Fruit fly (Drosophila melanogaster) whole organism, embryonic: ENCODE data around the gene CG15306.

Experiments
- B-H2 ChIP-seq: fragments of 200-800 bp; sonication (Bioruptor generic); optimal IDR thresholded peaks from 2 replicates; lab custom pipeline; 2018; ENCODE audit warnings: missing biosample characterization, mild to moderate bottlenecking, missing genetic modification characterization
- CG11504 ChIP-seq: fragments of 200-800 bp; sonication (Bioruptor generic); optimal IDR thresholded peaks from 3 replicates; lab custom pipeline; 2019; ENCODE audit warnings: missing biosample characterization, mild to moderate bottlenecking, missing genetic modification characterization, moderate library complexity
- CG12769 ChIP-seq: fragments of 200-800 bp; sonication (Bioruptor generic); optimal IDR thresholded peaks from 2 replicates; lab custom pipeline; 2019; ENCODE audit warnings: missing biosample characterization, mild to moderate bottlenecking, missing genetic modification characterization, moderate library complexity
- CG13287 ChIP-seq: fragments of 200-800 bp; sonication (Bioruptor generic); IDR thresholded peaks from 2 replicates; pipeline ENCODE4 v1.3.6; 2022; ENCODE audit warnings: missing biosample characterization, missing genetic modification characterization; ENCODE audit not compliant: partially characterized antibody
- CG13894 ChIP-seq: fragments of 200-800 bp; sonication (Bioruptor generic); optimal IDR thresholded peaks from 3 replicates; lab custom pipeline; 2018; ENCODE audit warnings: missing biosample characterization, mild to moderate bottlenecking, missing genetic modification characterization, moderate library complexity
- CG16815 ChIP-seq: fragments of 200-800 bp; sonication (Bioruptor generic); optimal IDR thresholded peaks from 3 replicates; lab custom pipeline; 2017; ENCODE audit warnings: missing biosample characterization, mild to moderate bottlenecking, missing genetic modification characterization
- CG17361 ChIP-seq: fragments of 200-800 bp; sonication (Bioruptor generic); IDR thresholded peaks from 3 replicates; pipeline ENCODE4 v1.3.6; 2022; ENCODE audit warnings: missing biosample characterization, missing genetic modification characterization
- CG2120 ChIP-seq: fragments of 200-800 bp; sonication (Bioruptor generic); optimal IDR thresholded peaks from 3 replicates; lab custom pipeline; 2016; ENCODE audit warnings: missing biosample characterization, missing genetic modification characterization
- CG30403 ChIP-seq: fragments of 200-800 bp; sonication (Bioruptor generic); optimal IDR thresholded peaks from 3 replicates; lab custom pipeline; 2016; ENCODE audit warnings: missing biosample characterization, missing genetic modification characterization
- CG34224 ChIP-seq: fragments of 200-800 bp; sonication (Bioruptor generic); IDR thresholded peaks from 3 replicates; pipeline ENCODE4 v1.3.6; 2022; ENCODE audit warnings: missing biosample characterization, missing genetic modification characterization; ENCODE audit not compliant: partially characterized antibody
- CG42726 ChIP-seq: fragments of 200-800 bp; sonication (Bioruptor generic); IDR thresholded peaks from 2 replicates; pipeline ENCODE4 v1.3.6; 2022; ENCODE audit warnings: missing biosample characterization, missing genetic modification characterization; ENCODE audit not compliant: partially characterized antibody
- CG7745 ChIP-seq: fragments of 200-800 bp; sonication (Bioruptor generic); optimal IDR thresholded peaks from 2 replicates; lab custom pipeline; 2018; ENCODE audit warnings: missing biosample characterization, mild to moderate bottlenecking, missing genetic modification characterization, moderate library complexity
- CG8290 ChIP-seq, 3 experiments: fragments of 200-800 bp; sonication (Bioruptor generic); optimal IDR thresholded peaks; 2 replicates each; lab custom pipeline; 2016 to 2019; ENCODE audit warnings: missing biosample characterization in 3 of 3, missing genetic modification characterization in 3 of 3, mild to moderate bottlenecking in 2 of 3, moderate library complexity in 1 of 3
- CG8924 ChIP-seq: fragments of 200-800 bp; optimal IDR thresholded peaks from 3 replicates; lab custom pipeline; 2019; ENCODE audit warnings: missing biosample characterization, mild to moderate bottlenecking, missing genetic modification characterization, moderate library complexity
- CTCF ChIP-seq: fragments of 200-800 bp; sonication (Bioruptor generic); optimal IDR thresholded peaks from 2 replicates; lab custom pipeline; 2017; ENCODE audit warnings: missing biosample characterization, mild to moderate bottlenecking, missing genetic modification characterization, moderate library complexity
- CoRest ChIP-seq: fragments of 200-800 bp; sonication (Bioruptor generic); optimal IDR thresholded peaks from 3 replicates; lab custom pipeline; 2018; ENCODE audit warnings: missing biosample characterization, mild to moderate bottlenecking, missing genetic modification characterization, moderate library complexity
- D ChIP-seq, 2 experiments: fragments of 200-800 bp in 1 of 2; fragments of >200 bp in 1 of 2; sonication (Bioruptor generic) in 1 of 2; optimal IDR thresholded peaks; 2 replicates in 1 of 2; 3 replicates in 1 of 2; lab custom pipeline; 2017; ENCODE audit warnings: mild to moderate bottlenecking in 1 of 2, missing biosample characterization in 1 of 2, missing genetic modification characterization in 1 of 2, missing genetic modification reagents in 1 of 2
- Dp ChIP-seq: fragments of 200-800 bp; sonication (Bioruptor generic); optimal IDR thresholded peaks from 2 replicates; lab custom pipeline; 2018; ENCODE audit warnings: missing biosample characterization, mild to moderate bottlenecking, missing genetic modification characterization, moderate library complexity
- E2f1 ChIP-seq: fragments of 200-800 bp; sonication (Bioruptor generic); IDR thresholded peaks from 2 replicates; pipeline ENCODE4 v1.3.6; 2022; ENCODE audit warnings: missing biosample characterization, missing genetic modification characterization
- E2f2 ChIP-seq: fragments of 200-800 bp; sonication (Bioruptor generic); IDR thresholded peaks from 2 replicates; pipeline ENCODE4 v1.3.6; 2022; ENCODE audit warnings: missing biosample characterization, missing genetic modification characterization
- Hr51 ChIP-seq, 2 experiments: fragments of 200-800 bp; sonication (Bioruptor generic); optimal IDR thresholded peaks; 2 replicates in 1 of 2; 3 replicates in 1 of 2; lab custom pipeline; 2016 to 2018; ENCODE audit warnings: missing biosample characterization in 2 of 2, missing genetic modification characterization in 2 of 2, mild to moderate bottlenecking in 1 of 2, moderate library complexity in 1 of 2
- Hr78 ChIP-seq, 2 experiments: fragments of 200-800 bp in 1 of 2; fragments of >200 bp in 1 of 2; sonication (Bioruptor generic) in 1 of 2; optimal IDR thresholded peaks; 2 replicates each; lab custom pipeline; 2017 to 2019; ENCODE audit warnings: missing biosample characterization in 2 of 2, missing genetic modification characterization in 2 of 2, mild to moderate bottlenecking in 1 of 2, moderate library complexity in 1 of 2
- Jarid2 ChIP-seq: fragments of 200-800 bp; sonication (Bioruptor generic); optimal IDR thresholded peaks from 3 replicates; lab custom pipeline; 2017; ENCODE audit warnings: mild to moderate bottlenecking, missing biosample characterization, missing genetic modification reagents, missing genetic modification characterization
- MBD-R2 ChIP-seq: fragments of 200-800 bp; sonication (Bioruptor generic); IDR thresholded peaks from 2 replicates; pipeline ENCODE4 v1.3.6; 2022; ENCODE audit warnings: missing biosample characterization, missing genetic modification characterization
- Mad ChIP-seq: fragments of 200-800 bp; sonication (Bioruptor generic); optimal IDR thresholded peaks from 2 replicates; lab custom pipeline; 2016; ENCODE audit warnings: missing biosample characterization, missing genetic modification characterization
- Max ChIP-seq: fragments of 200-800 bp; sonication (Bioruptor generic); optimal IDR thresholded peaks from 2 replicates; lab custom pipeline; 2016; ENCODE audit warnings: missing biosample characterization, mild to moderate bottlenecking, missing genetic modification characterization
- Nf-YA ChIP-seq: fragments of 200-800 bp; sonication (Bioruptor generic); IDR thresholded peaks from 2 replicates; pipeline ENCODE4 v1.3.6; 2022; ENCODE audit warnings: missing biosample characterization, missing genetic modification characterization
- Nf-YC ChIP-seq: fragments of 200-800 bp; optimal IDR thresholded peaks from 3 replicates; lab custom pipeline; 2019; ENCODE audit warnings: missing biosample characterization, mild to moderate bottlenecking, missing genetic modification characterization, moderate library complexity
- Rfx ChIP-seq: fragments of 200-800 bp; sonication (Bioruptor generic); IDR thresholded peaks from 2 replicates; pipeline ENCODE4 v1.3.6; 2022; ENCODE audit warnings: missing biosample characterization, missing genetic modification characterization
- TFAM ChIP-seq: fragments of 200-800 bp; sonication (Bioruptor generic); optimal IDR thresholded peaks from 2 replicates; lab custom pipeline; 2017; ENCODE audit warnings: missing biosample characterization, missing genetic modification characterization, inconsistent platforms
- YL-1 ChIP-seq: fragments of 200-800 bp; sonication (Bioruptor generic); optimal IDR thresholded peaks from 3 replicates; lab custom pipeline; 2017; ENCODE audit warnings: missing biosample characterization, mild to moderate bottlenecking, missing genetic modification characterization
- amos ChIP-seq: fragments of 200-800 bp; sonication (Bioruptor generic); IDR thresholded peaks from 2 replicates; pipeline ENCODE4 v1.3.6; 2022; ENCODE audit warnings: missing biosample characterization, missing genetic modification characterization; ENCODE audit not compliant: partially characterized antibody
- az2 ChIP-seq: fragments of 200-800 bp; sonication (Bioruptor generic); optimal IDR thresholded peaks from 3 replicates; lab custom pipeline; 2016; ENCODE audit warnings: missing biosample characterization, missing genetic modification characterization
- cas ChIP-seq: fragments of 200-800 bp; sonication (Bioruptor generic); IDR thresholded peaks from 2 replicates; pipeline ENCODE4 v1.3.6; 2022; ENCODE audit warnings: missing biosample characterization, missing genetic modification characterization
- chinmo ChIP-seq: fragments of 200-800 bp; sonication (Bioruptor generic); IDR thresholded peaks from 4 replicates; pipeline ENCODE4 v1.3.6; 2022; ENCODE audit warnings: missing biosample characterization, missing genetic modification characterization; ENCODE audit not compliant: partially characterized antibody
- chn ChIP-seq: fragments of 200-800 bp; sonication (Bioruptor generic); optimal IDR thresholded peaks from 2 replicates; lab custom pipeline; 2016; ENCODE audit warnings: missing biosample characterization, missing genetic modification characterization
- ci ChIP-seq: fragments of 200-800 bp; sonication (Bioruptor generic); IDR thresholded peaks from 3 replicates; pipeline ENCODE4 v1.3.6; 2022; ENCODE audit warnings: missing biosample characterization, missing genetic modification characterization
- dysf ChIP-seq: fragments of 200-800 bp; sonication (Bioruptor generic); IDR thresholded peaks from 3 replicates; pipeline ENCODE4 v1.3.6; 2022; ENCODE audit warnings: missing biosample characterization, missing genetic modification characterization
- grau ChIP-seq: fragments of 200-800 bp; optimal IDR thresholded peaks from 3 replicates; lab custom pipeline; 2019; ENCODE audit warnings: missing biosample characterization, mild to moderate bottlenecking, missing genetic modification characterization, moderate library complexity
- gsb-n ChIP-seq: fragments of 200-800 bp; sonication (Bioruptor generic); optimal IDR thresholded peaks from 3 replicates; lab custom pipeline; 2018; ENCODE audit warnings: missing biosample characterization, mild to moderate bottlenecking, missing genetic modification characterization
- lilli ChIP-seq: fragments of 200-800 bp; sonication (Bioruptor generic); optimal IDR thresholded peaks from 3 replicates; lab custom pipeline; 2016; ENCODE audit warnings: missing biosample characterization, missing genetic modification characterization
- odd ChIP-seq: fragments of 200-800 bp; sonication (Bioruptor generic); optimal IDR thresholded peaks from 2 replicates; lab custom pipeline; 2017; ENCODE audit warnings: missing biosample characterization, mild to moderate bottlenecking, missing genetic modification characterization
- org-1 ChIP-seq: fragments of 200-800 bp; sonication (Bioruptor generic); optimal IDR thresholded peaks from 2 replicates; lab custom pipeline; 2017; ENCODE audit warnings: missing biosample characterization, missing genetic modification characterization
- pfk ChIP-seq: fragments of 200-800 bp; sonication (Bioruptor generic); optimal IDR thresholded peaks from 2 replicates; lab custom pipeline; 2018; ENCODE audit warnings: missing biosample characterization, mild to moderate bottlenecking, missing genetic modification characterization, moderate library complexity
- pros ChIP-seq: fragments of 200-800 bp; sonication (Bioruptor generic); optimal IDR thresholded peaks from 3 replicates; lab custom pipeline; 2019; ENCODE audit warnings: missing biosample characterization, mild to moderate bottlenecking, missing genetic modification characterization, moderate library complexity
- sens ChIP-seq: fragments of 200-800 bp; sonication (Bioruptor generic); peaks from one replicate; lab custom pipeline; 2016; ENCODE audit warnings: missing biosample characterization, missing genetic modification characterization
- so ChIP-seq: fragments of 200-800 bp; sonication (Bioruptor generic); IDR thresholded peaks from 3 replicates; pipeline ENCODE4 v1.3.6; 2022; ENCODE audit warnings: missing biosample characterization, missing genetic modification characterization
- wek ChIP-seq: fragments of 200-800 bp; sonication (Bioruptor generic); optimal IDR thresholded peaks from 3 replicates; lab custom pipeline; 2018; ENCODE audit warnings: missing biosample characterization, mild to moderate bottlenecking, missing genetic modification characterization, moderate library complexity

The CG15306 gene

dm6 chrX:10318962-10319571, 12.6 kb downstream of the CG15306 start:
- TF ChIP-seq Max (GFP tag; lab: Kevin White, UChicago) (no peak), Rfx (GFP tag; lab: Robert Waterston, UW) (peak; percentile 7; the same call in 1 of the 2 replicates), lilli (GFP tag; lab: Kevin White, UChicago) (peak; percentile 12), cas (GFP tag; lab: Robert Waterston, UW) (no peak), pros (GFP tag; lab: Kevin White, UChicago) (no peak), CG7745 (tag; lab: Kevin White, UChicago) (no peak), MBD-R2 (GFP tag; lab: Robert Waterston, UW) (no peak), so (GFP tag; lab: Robert Waterston, UW) (no peak), chinmo (GFP tag; lab: Robert Waterston, UW) (peak; percentile 94), TFAM (no peak), CG13287 (GFP tag; lab: Robert Waterston, UW) (peak; percentile 23; the same call in 1 of the 2 replicates), CG8290 (GFP tag; optimal IDR thresholded peaks at IDR 0.05; lab: Kevin White, UChicago) (no peak), CG8290 (tag; optimal IDR thresholded peaks at IDR 0.05; lab: Kevin White, UChicago) (peak in 1 of 2 experiments; percentile 42), CG11504 (tag; lab: Kevin White, UChicago) (peak; percentile 2), B-H2 (GFP tag; lab: Kevin White, UChicago) (peak; percentile 2), CG12769 (tag; lab: Kevin White, UChicago) (peak; percentile 79), CoRest (tag; lab: Kevin White, UChicago) (peak; percentile 3), wek (GFP tag; lab: Kevin White, UChicago) (no peak), CG16815 (no peak), CG8924 (tag; lab: Kevin White, UChicago) (no peak), org-1 (no peak), Jarid2 (peak; percentile 86), grau (tag; lab: Kevin White, UChicago) (peak; percentile 6), Nf-YA (GFP tag; lab: Robert Waterston, UW) (no peak), chn (no peak), CG34224 (no peak), Hr51 (GFP tag; optimal IDR thresholded peaks at IDR 0.05; lab: Kevin White, UChicago) (peak in 1 of 2 experiments; percentile 33), CG13894 (tag; lab: Kevin White, UChicago) (peak; percentile 34), Dp (GFP tag; lab: Kevin White, UChicago) (peak; percentile 66), gsb-n (tag; lab: Kevin White, UChicago) (no peak), YL-1 (GFP tag; lab: Kevin White, UChicago) (no peak), Mad (GFP tag; lab: Kevin White, UChicago) (no peak), CG42726 (GFP tag; lab: Robert Waterston, UW) (0 out of 2 replicates have a peak, but pooled peaks have one; percentile 18), az2 (no peak), Nf-YC (tag; lab: Kevin White, UChicago) (peak; percentile 93), D (optimal IDR thresholded peaks at IDR 0.05; lab: Kevin White, UChicago) (no peak), D (GFP tag; optimal IDR thresholded peaks at IDR 0.05; lab: Kevin White, UChicago) (no peak), ci (GFP tag; lab: Robert Waterston, UW) (peak; percentile 33; the same call in 1 of the 3 replicates), CG17361 (GFP tag; lab: Robert Waterston, UW) (no peak), CG2120 (GFP tag; lab: Kevin White, UChicago) (peak; percentile 28), E2f1 (GFP tag; lab: Robert Waterston, UW) (peak; percentile 52; the same call in 1 of the 2 replicates), E2f2 (GFP tag; lab: Robert Waterston, UW) (peak; percentile 68), pfk (GFP tag; lab: Kevin White, UChicago) (peak; percentile 97), amos (GFP tag; lab: Robert Waterston, UW) (peak; percentile 20; the same call in 1 of the 2 replicates), dysf (peak; percentile 43; the same call in 1 of the 3 replicates), CG30403 (GFP tag; lab: Kevin White, UChicago) (peak; percentile 5), sens (GFP tag; lab: Kevin White, UChicago) (peak; percentile 71), CTCF (GFP tag; lab: Kevin White, UChicago) (peak; percentile 43), Hr78 (GFP tag; optimal IDR thresholded peaks at IDR 0.05; lab: Kevin White, UChicago) (peak in 1 of 2 experiments; percentile 90), odd (GFP tag; lab: Kevin White, UChicago) (no peak)
